Worm (Caenorhabditis elegans) whole organism, L4 larva: ENCODE results near the gene nhr-288.

Experiments
- F10B5.3 ChIP-seq: sonication (generic microtip); optimal IDR thresholded peaks from 2 replicates; lab custom pipeline; 2016; ENCODE audit warnings: mild to moderate bottlenecking, missing genetic modification characterization, missing compliant biosample characterization
- F26F4.8 ChIP-seq: fragments of 200-800 bp; sonication (Bioruptor generic); conservative IDR thresholded peaks from 2 replicates; pipeline ENCODE4 v1.3.6; 2022; ENCODE audit warnings: missing genetic modification characterization, missing compliant biosample characterization
- F44E2.7 ChIP-seq: fragments of 200-800 bp; sonication (Bioruptor generic); IDR thresholded peaks from 2 replicates; pipeline ENCODE4 v2.1.2; 2022; ENCODE audit warnings: missing genetic modification characterization, missing compliant biosample characterization
- Y5F2A.4 ChIP-seq: fragments of 200-800 bp; sonication (Bioruptor generic); optimal IDR thresholded peaks from 2 replicates; lab custom pipeline; 2018; ENCODE audit warnings: mild to moderate bottlenecking, missing genetic modification characterization, missing compliant biosample characterization
- Y75B8A.6 ChIP-seq: fragments of 200-800 bp; sonication (Bioruptor generic); IDR thresholded peaks from 2 replicates; pipeline ENCODE4 v1.3.6; 2022; ENCODE audit warnings: missing genetic modification reagents, missing genetic modification characterization, missing compliant biosample characterization
- ZK337.2 ChIP-seq: fragments of 200-800 bp; sonication (Bioruptor generic); IDR thresholded peaks from 2 replicates; pipeline ENCODE4 v1.3.6; 2022; ENCODE audit warnings: missing genetic modification reagents, missing genetic modification characterization, missing compliant biosample characterization
- aha-1 ChIP-seq: fragments of 150-350 bp; peaks from one replicate; lab custom pipeline; 2014; ENCODE audit warnings: missing biosample characterization, missing genetic modification characterization
- ama-1 ChIP-seq: fragments of 150-350 bp; optimal IDR thresholded peaks from 2 replicates; lab custom pipeline; 2014; ENCODE audit warnings: inconsistent platforms, mixed read lengths
- ceh-20 ChIP-seq: fragments of 200-800 bp; sonication (Bioruptor generic); IDR thresholded peaks from 2 replicates; pipeline ENCODE4 v1.3.6; 2022; ENCODE audit warnings: missing genetic modification reagents, missing genetic modification characterization, missing compliant biosample characterization
- ceh-82 ChIP-seq: sonication (generic microtip); optimal IDR thresholded peaks from 2 replicates; lab custom pipeline; 2017; ENCODE audit warnings: missing biosample characterization, missing genetic modification characterization
- cey-2 ChIP-seq: sonication (generic microtip); optimal IDR thresholded peaks from 3 replicates; lab custom pipeline; 2017; ENCODE audit warnings: missing genetic modification characterization, mild to moderate bottlenecking, missing compliant biosample characterization, antibody characterized with exemption, borderline replicate concordance; ENCODE audit not compliant: insufficient read depth
- daf-16 ChIP-seq, 3 experiments: sonication (generic microtip); optimal IDR thresholded peaks; 2 replicates each; lab custom pipeline; 2016 to 2017; ENCODE audit warnings: missing genetic modification characterization in 3 of 3, missing genetic modification reagents in 3 of 3, mild to moderate bottlenecking in 2 of 3, missing compliant biosample characterization in 2 of 3, missing biosample characterization in 1 of 3, moderate library complexity in 1 of 3
- daf-8 ChIP-seq: fragments of 200-800 bp; sonication (Bioruptor generic); IDR thresholded peaks from 2 replicates; pipeline ENCODE4 v1.3.6; 2022; ENCODE audit warnings: missing genetic modification characterization, missing compliant biosample characterization
- dve-1 ChIP-seq: sonication (generic microtip); optimal IDR thresholded peaks from 2 replicates; lab custom pipeline; 2017; ENCODE audit warnings: antibody characterized with exemption, mild to moderate bottlenecking, missing genetic modification characterization, missing compliant biosample characterization; ENCODE audit not compliant: insufficient read depth
- hlh-11 ChIP-seq: fragments of 200-800 bp; sonication (Bioruptor generic); optimal IDR thresholded peaks from 2 replicates; lab custom pipeline; 2018; ENCODE audit warnings: mild to moderate bottlenecking, missing genetic modification characterization, missing compliant biosample characterization
- jun-1 ChIP-seq: fragments of 150-350 bp; optimal IDR thresholded peaks from 2 replicates; lab custom pipeline; 2014; ENCODE audit warnings: missing biosample characterization, missing genetic modification reagents, missing genetic modification characterization
- lin-1 ChIP-seq: fragments of 200-800 bp; sonication (Bioruptor generic); IDR thresholded peaks from 2 replicates; pipeline ENCODE4 v1.3.6; 2022; ENCODE audit warnings: missing genetic modification reagents, missing genetic modification characterization, missing compliant biosample characterization
- lin-13 ChIP-seq: fragments of 150-350 bp; optimal IDR thresholded peaks from 2 replicates; lab custom pipeline; 2014; ENCODE audit warnings: missing biosample characterization, missing genetic modification reagents, missing genetic modification characterization
- lin-39 ChIP-seq: fragments of 150-350 bp; optimal IDR thresholded peaks from 2 replicates; lab custom pipeline; 2014; ENCODE audit warnings: missing biosample characterization, missing genetic modification reagents, missing genetic modification characterization
- lir-3 ChIP-seq: sonication (generic microtip); optimal IDR thresholded peaks from 2 replicates; lab custom pipeline; 2016; ENCODE audit warnings: mild to moderate bottlenecking, missing genetic modification characterization, missing compliant biosample characterization
- madf-5 ChIP-seq, 2 experiments: fragments of 200-800 bp; sonication (Bioruptor generic); IDR thresholded peaks; 2 replicates each; pipeline ENCODE4 v1.3.6; 2022; ENCODE audit warnings: missing compliant biosample characterization in 2 of 2, missing genetic modification characterization in 2 of 2
- mdt-29 ChIP-seq: fragments of 200-800 bp; sonication (Bioruptor generic); IDR thresholded peaks from 2 replicates; pipeline ENCODE4 v1.3.6; 2022; ENCODE audit warnings: missing genetic modification reagents, missing genetic modification characterization, missing compliant biosample characterization
- mxl-3 ChIP-seq: fragments of 200-800 bp; sonication (Bioruptor generic); optimal IDR thresholded peaks from 2 replicates; lab custom pipeline; 2018; ENCODE audit warnings: mild to moderate bottlenecking, missing genetic modification characterization, missing compliant biosample characterization
- nhr-10 ChIP-seq: fragments of 150-350 bp; optimal IDR thresholded peaks from 2 replicates; lab custom pipeline; 2014; ENCODE audit warnings: missing biosample characterization, missing genetic modification characterization
- nhr-25 ChIP-seq: sonication (generic microtip); optimal IDR thresholded peaks from 2 replicates; lab custom pipeline; 2017; ENCODE audit warnings: missing genetic modification characterization, mild to moderate bottlenecking, missing compliant biosample characterization, antibody characterized with exemption, moderate library complexity, borderline replicate concordance; ENCODE audit not compliant: insufficient read depth
- nhr-28 ChIP-seq: fragments of 150-350 bp; optimal IDR thresholded peaks from 2 replicates; lab custom pipeline; 2014; ENCODE audit warnings: missing biosample characterization, missing genetic modification characterization
- nhr-42 ChIP-seq: fragments of 200-800 bp; sonication (Bioruptor generic); IDR thresholded peaks from 2 replicates; pipeline ENCODE4 v1.3.6; 2022; ENCODE audit warnings: missing genetic modification characterization, missing compliant biosample characterization
- nhr-48 ChIP-seq: sonication (generic microtip); optimal IDR thresholded peaks from 2 replicates; lab custom pipeline; 2016; ENCODE audit warnings: mild to moderate bottlenecking, missing genetic modification characterization, missing compliant biosample characterization
- pqm-1 ChIP-seq: sonication (generic microtip); optimal IDR thresholded peaks from 2 replicates; lab custom pipeline; 2017; ENCODE audit warnings: missing biosample characterization, missing genetic modification characterization
- rbr-2 ChIP-seq: sonication (generic microtip); optimal IDR thresholded peaks from 2 replicates; lab custom pipeline; 2016; ENCODE audit warnings: missing genotype, missing genetic modification characterization, missing compliant biosample characterization
- set-16 ChIP-seq: fragments of 200-800 bp; sonication (Bioruptor generic); IDR thresholded peaks from 2 replicates; pipeline ENCODE4 v1.3.6; 2022; ENCODE audit warnings: missing genetic modification reagents, missing genetic modification characterization, missing compliant biosample characterization
- skn-1 ChIP-seq: fragments of 150-350 bp; optimal IDR thresholded peaks from 2 replicates; lab custom pipeline; 2014; ENCODE audit warnings: missing biosample characterization, missing genetic modification characterization
- tra-1 ChIP-seq: fragments of 200-800 bp; sonication (Bioruptor generic); IDR thresholded peaks from 2 replicates; pipeline ENCODE4 v1.3.6; 2022; ENCODE audit warnings: missing genetic modification reagents, missing genetic modification characterization, missing compliant biosample characterization
- unc-39 ChIP-seq: sonication (generic microtip); optimal IDR thresholded peaks from 2 replicates; lab custom pipeline; 2017; ENCODE audit warnings: missing biosample characterization, missing genetic modification characterization
- zag-1 ChIP-seq: fragments of 150-350 bp; optimal IDR thresholded peaks from 2 replicates; lab custom pipeline; 2014; ENCODE audit warnings: missing biosample characterization, missing genetic modification characterization
- zip-11 ChIP-seq: fragments of 200-800 bp; sonication (Bioruptor generic); IDR thresholded peaks from 2 replicates; pipeline ENCODE4 v1.3.6; 2022; ENCODE audit warnings: missing genetic modification characterization, missing compliant biosample characterization
- ztf-11 ChIP-seq: fragments of 150-350 bp; optimal IDR thresholded peaks from 2 replicates; lab custom pipeline; 2014; ENCODE audit warnings: missing biosample characterization, missing genetic modification characterization

nhr-288 gene

DNA sequence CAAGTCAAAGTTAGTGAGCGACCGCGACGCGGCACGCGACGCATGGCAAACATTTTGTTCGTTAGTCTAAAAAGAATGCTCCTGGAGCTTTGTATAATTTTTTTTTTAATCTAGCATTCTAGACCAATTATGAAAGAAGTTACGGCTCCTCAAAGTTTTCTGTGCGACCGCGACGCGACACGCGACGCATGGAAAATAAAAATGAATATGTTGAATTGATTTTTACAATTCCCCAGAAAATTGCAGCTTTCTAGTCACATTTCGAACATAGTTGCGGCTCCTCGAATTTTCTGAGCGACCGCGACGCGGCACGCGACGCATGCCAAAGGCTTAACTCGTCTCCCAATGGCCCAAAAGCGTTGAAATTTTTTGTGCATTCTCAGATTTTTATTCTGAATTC, 42.0 kb upstream of the nhr-288 start, which contains the start of gene ZK262.4:
ZK262.4 (minus strand) TSS at position 101 of the 400 bp plus-strand sequence.
- TF ChIP-seq nhr-25 = no peak
- TF ChIP-seq ceh-82 (tag; lab: Kevin White, UChicago) = no peak
- no peak for TF ChIP-seq nhr-10 (tag; lab: Kevin White, UChicago)
- no peak for TF ChIP-seq mxl-3 (GFP tag; lab: Kevin White, UChicago)
- TF ChIP-seq dve-1 (tag; lab: Kevin White, UChicago) = no peak
- no peak for TF ChIP-seq unc-39 (tag; lab: Kevin White, UChicago)
- no peak for TF ChIP-seq lir-3 (tag; lab: Kevin White, UChicago)
- no peak for TF ChIP-seq daf-8 (GFP tag; lab: Robert Waterston, UW)
- TF ChIP-seq mdt-29 (GFP tag; lab: Robert Waterston, UW) = no peak
- TF ChIP-seq F26F4.8 = no peak
- no peak for TF ChIP-seq aha-1 (tag; lab: Kevin White, UChicago)
- TF ChIP-seq nhr-48 (tag; lab: Kevin White, UChicago) = no peak
- no peak for TF ChIP-seq nhr-28 (tag; lab: Kevin White, UChicago)
- TF ChIP-seq zip-11 (GFP tag; lab: Robert Waterston, UW) = no peak
- TF ChIP-seq ama-1 (lab: Kevin White, UChicago) = no peak
- TF ChIP-seq, all 104 proteins: peak for 0

DNA sequence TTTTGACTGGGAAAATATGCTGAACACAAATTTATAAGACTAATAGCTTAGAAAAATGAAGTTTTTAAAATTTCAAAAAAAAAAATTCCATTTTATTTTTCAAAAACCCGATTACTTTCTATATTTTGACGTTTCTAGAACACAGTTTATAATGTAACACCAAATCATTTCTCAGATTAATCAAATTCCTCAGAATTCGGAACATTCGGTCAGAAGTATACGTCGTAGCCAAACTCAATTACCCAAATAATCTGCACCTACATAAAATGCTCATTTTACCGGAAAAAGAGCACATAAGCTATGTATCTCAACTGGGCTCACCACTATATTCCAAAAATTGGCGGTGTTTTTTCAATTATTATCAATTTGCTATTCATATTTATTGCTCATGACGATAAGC, 38.3 kb upstream of the nhr-288 start, which contains the start of gene srj-26:
srj-26 (plus strand) TSS at position 301 of the 400 bp plus-strand sequence.
- TF ChIP-seq F10B5.3 (tag; lab: Kevin White, UChicago) (no peak), ZK337.2 (GFP tag; lab: Robert Waterston, UW) (no peak), jun-1 (tag; lab: Kevin White, UChicago) (no peak), cey-2 (tag; lab: Kevin White, UChicago) (no peak), zag-1 (no peak), Y75B8A.6 (no peak), skn-1 (tag; lab: Kevin White, UChicago) (no peak), rbr-2 (no peak)

DNA sequence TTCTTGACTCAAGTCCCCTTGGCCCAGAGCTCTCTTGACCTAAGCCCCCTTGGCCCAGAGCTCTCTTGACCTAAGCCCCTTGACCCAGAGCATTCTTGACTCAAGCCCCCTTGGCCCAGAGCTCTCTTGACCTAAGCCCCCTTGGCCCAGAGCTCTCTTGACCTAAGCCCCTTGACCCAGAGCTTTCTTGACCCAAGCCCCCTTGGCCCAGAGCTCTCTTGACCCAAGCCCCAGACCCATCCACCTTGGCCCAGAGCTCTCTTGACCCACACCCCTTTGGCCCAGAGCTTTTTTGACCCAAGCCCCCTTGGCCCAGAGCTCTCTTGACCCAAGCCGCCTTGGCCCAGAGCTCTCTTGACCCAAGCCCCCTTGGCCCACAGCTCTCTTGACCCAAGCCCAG, 33.4 kb upstream of the nhr-288 start:
- TF ChIP-seq set-16 = peak; percentile 93

DNA sequence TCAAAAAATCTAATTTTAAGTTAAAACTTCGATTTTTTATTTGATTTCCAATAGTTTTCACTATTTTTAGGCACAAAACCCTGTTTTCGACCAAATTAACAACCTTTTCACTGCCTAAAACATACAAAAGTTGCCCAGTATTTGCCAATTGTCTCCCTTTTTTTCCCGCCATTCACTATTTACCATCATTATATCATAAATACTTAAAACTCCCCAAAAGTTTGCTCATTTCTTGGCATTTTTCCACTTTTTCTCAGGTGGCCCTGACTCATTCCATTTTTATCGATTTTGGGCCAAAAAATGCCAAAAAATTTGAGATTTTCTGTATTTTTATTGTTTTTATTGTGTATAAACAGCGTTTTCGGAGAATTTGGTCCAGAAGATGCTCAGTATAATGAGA, 31.6 kb upstream of the nhr-288 start, which contains the start of gene txt-8:
txt-8 (plus strand) TSS at position 301 of the 400 bp plus-strand sequence.
- TF ChIP-seq F26F4.8 (no peak), nhr-42 (GFP tag; lab: Robert Waterston, UW) (no peak), lin-13 (GFP tag; lab: Kevin White, UChicago) (no peak), ceh-20 (GFP tag; lab: Robert Waterston, UW) (no peak), nhr-48 (tag; lab: Kevin White, UChicago) (no peak), ztf-11 (tag; lab: Kevin White, UChicago) (no peak), pqm-1 (tag; lab: Kevin White, UChicago) (no peak), F44E2.7 (GFP tag; lab: Robert Waterston, UW) (no peak), tra-1 (no peak), daf-16 (GFP tag; optimal IDR thresholded peaks at IDR 0.05; lab: Kevin White, UChicago) (no peak), daf-16 (tag; optimal IDR thresholded peaks at IDR 0.05; lab: Kevin White, UChicago) (no peak), madf-5 (GFP tag; IDR thresholded peaks at IDR 0.05; lab: Robert Waterston, UW) (no peak)
- TF ChIP-seq, all 104 proteins: peak for 0

DNA sequence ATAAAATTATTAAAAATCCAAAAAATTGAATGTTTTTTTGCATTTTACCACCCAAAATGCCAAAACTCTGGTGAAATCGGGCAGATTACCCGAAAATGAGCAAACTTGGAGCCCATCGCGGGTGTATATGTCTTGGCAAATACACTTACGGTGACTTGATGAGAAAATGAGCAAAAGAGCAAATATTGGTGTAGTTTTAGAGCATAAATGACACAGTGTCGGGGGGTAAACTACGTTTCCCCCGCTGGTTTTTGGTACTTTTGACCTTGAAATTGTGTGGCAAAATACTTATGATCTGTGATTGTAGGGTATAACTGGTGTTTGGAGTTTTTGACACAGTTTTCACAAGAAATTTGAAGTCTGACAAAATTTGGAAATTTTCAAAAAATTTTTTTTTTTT, 30.4 kb upstream of the nhr-288 start, which contains the start of gene ZK262.2:
ZK262.2 (minus strand) TSS at position 101 of the 400 bp plus-strand sequence.
- TF ChIP-seq lin-39 (tag; lab: Kevin White, UChicago) (no peak), lin-1 (GFP tag; lab: Robert Waterston, UW) (no peak), set-16 (no peak), nhr-28 (tag; lab: Kevin White, UChicago) (peak; percentile 9), Y5F2A.4 (GFP tag; lab: Kevin White, UChicago) (no peak), F44E2.7 (GFP tag; lab: Robert Waterston, UW) (no peak), hlh-11 (no peak)
